Fruit fly (Drosophila melanogaster) whole organism, embryonic: ENCODE data around the gene CG3224.

Experiments used
- Ada2b ChIP-seq: fragments of 200-800 bp; sonication (Bioruptor generic); IDR thresholded peaks from 2 replicates; pipeline ENCODE4 v1.3.6; 2022; ENCODE audit warnings: missing biosample characterization, missing genetic modification characterization
- Antp ChIP-seq: fragments of 200-800 bp; sonication (Bioruptor generic); optimal IDR thresholded peaks from 3 replicates; lab custom pipeline; 2016; ENCODE audit warnings: missing biosample characterization, missing genetic modification characterization
- CG10431 ChIP-seq: fragments of 200-800 bp; sonication (Bioruptor generic); optimal IDR thresholded peaks from 3 replicates; lab custom pipeline; 2018; ENCODE audit warnings: missing biosample characterization, mild to moderate bottlenecking, missing genetic modification characterization
- CG10543 ChIP-seq: fragments of 200-800 bp; sonication (Bioruptor generic); optimal IDR thresholded peaks from 3 replicates; lab custom pipeline; 2017; ENCODE audit warnings: missing biosample characterization, mild to moderate bottlenecking, missing genetic modification characterization, moderate library complexity
- CG11695 ChIP-seq: fragments of 200-800 bp; sonication (Bioruptor generic); IDR thresholded peaks from 3 replicates; pipeline ENCODE4 v1.3.6; 2022; ENCODE audit warnings: missing biosample characterization, missing genetic modification characterization
- CG12659 ChIP-seq: fragments of 200-800 bp; sonication (Bioruptor generic); optimal IDR thresholded peaks from 3 replicates; lab custom pipeline; 2017; ENCODE audit warnings: mild to moderate bottlenecking, missing biosample characterization, missing genetic modification reagents, missing genetic modification characterization
- CG13624 ChIP-seq: fragments of 200-800 bp; sonication (Bioruptor generic); optimal IDR thresholded peaks from 2 replicates; lab custom pipeline; 2016; ENCODE audit warnings: missing biosample characterization, missing genetic modification characterization
- CG13775 ChIP-seq: fragments of 200-800 bp; sonication (Bioruptor generic); optimal IDR thresholded peaks from 3 replicates; lab custom pipeline; 2017; ENCODE audit warnings: missing biosample characterization, mild to moderate bottlenecking, missing genetic modification characterization
- CG14860 ChIP-seq: fragments of 200-800 bp; sonication (Bioruptor generic); IDR thresholded peaks from 3 replicates; pipeline ENCODE4 v1.3.6; 2022; ENCODE audit warnings: missing biosample characterization, missing genetic modification characterization; ENCODE audit not compliant: partially characterized antibody
- CG15011 ChIP-seq: fragments of 200-800 bp; sonication (Bioruptor generic); optimal IDR thresholded peaks from 3 replicates; lab custom pipeline; 2018; ENCODE audit warnings: missing biosample characterization, mild to moderate bottlenecking, missing genetic modification characterization
- CG15073 ChIP-seq: fragments of 200-800 bp; sonication (Bioruptor generic); optimal IDR thresholded peaks from 2 replicates; lab custom pipeline; 2016; ENCODE audit warnings: missing biosample characterization, missing genetic modification characterization
- CG15514 ChIP-seq: fragments of 200-800 bp; sonication (Bioruptor generic); optimal IDR thresholded peaks from 3 replicates; lab custom pipeline; 2017; ENCODE audit warnings: missing biosample characterization, missing genetic modification characterization, mild to moderate bottlenecking, moderate library complexity, missing genetic modification reagents
- CG17385 ChIP-seq: fragments of 200-800 bp; sonication (Bioruptor generic); optimal IDR thresholded peaks from 3 replicates; lab custom pipeline; 2018; ENCODE audit warnings: missing biosample characterization, mild to moderate bottlenecking, missing genetic modification characterization
- CG17912 ChIP-seq: fragments of 200-800 bp; sonication (Bioruptor generic); optimal IDR thresholded peaks from 2 replicates; lab custom pipeline; 2018; ENCODE audit warnings: missing biosample characterization, mild to moderate bottlenecking, missing genetic modification characterization
- CG34224 ChIP-seq: fragments of 200-800 bp; sonication (Bioruptor generic); IDR thresholded peaks from 3 replicates; pipeline ENCODE4 v1.3.6; 2022; ENCODE audit warnings: missing biosample characterization, missing genetic modification characterization; ENCODE audit not compliant: partially characterized antibody
- CG34376 ChIP-seq: fragments of 200-800 bp; sonication (Bioruptor generic); optimal IDR thresholded peaks from 2 replicates; lab custom pipeline; 2018; ENCODE audit warnings: missing biosample characterization, mild to moderate bottlenecking, missing genetic modification characterization
- CG4617 ChIP-seq: fragments of 200-800 bp; sonication (Bioruptor generic); optimal IDR thresholded peaks from 3 replicates; lab custom pipeline; 2016; ENCODE audit warnings: missing biosample characterization, missing genetic modification characterization, borderline replicate concordance
- CG6272 ChIP-seq: fragments of 200-800 bp; sonication (Bioruptor generic); IDR thresholded peaks from 2 replicates; pipeline ENCODE4 v1.3.6; 2022; ENCODE audit warnings: missing biosample characterization, missing genetic modification characterization
- CG7963 ChIP-seq: fragments of 200-800 bp; sonication (Bioruptor generic); IDR thresholded peaks from 3 replicates; pipeline ENCODE4 v1.3.6; 2022; ENCODE audit warnings: missing biosample characterization, missing genetic modification characterization; ENCODE audit not compliant: partially characterized antibody
- CTCF ChIP-seq: fragments of 200-800 bp; sonication (Bioruptor generic); optimal IDR thresholded peaks from 2 replicates; lab custom pipeline; 2017; ENCODE audit warnings: missing biosample characterization, mild to moderate bottlenecking, missing genetic modification characterization, moderate library complexity
- CoRest ChIP-seq: fragments of 200-800 bp; sonication (Bioruptor generic); optimal IDR thresholded peaks from 3 replicates; lab custom pipeline; 2018; ENCODE audit warnings: missing biosample characterization, mild to moderate bottlenecking, missing genetic modification characterization, moderate library complexity
- D ChIP-seq, 2 experiments: fragments of 200-800 bp in 1 of 2; fragments of >200 bp in 1 of 2; sonication (Bioruptor generic) in 1 of 2; optimal IDR thresholded peaks; 2 replicates in 1 of 2; 3 replicates in 1 of 2; lab custom pipeline; 2017; ENCODE audit warnings: mild to moderate bottlenecking in 1 of 2, missing biosample characterization in 1 of 2, missing genetic modification characterization in 1 of 2, missing genetic modification reagents in 1 of 2
- Dbx ChIP-seq: fragments of 200-800 bp; sonication (Bioruptor generic); IDR thresholded peaks from 3 replicates; pipeline ENCODE4 v1.3.6; 2022; ENCODE audit warnings: missing biosample characterization, missing genetic modification characterization
- Dll ChIP-seq: fragments of 200-800 bp; sonication (Bioruptor generic); IDR thresholded peaks from 4 replicates; pipeline ENCODE4 v1.3.6; 2022; ENCODE audit warnings: missing biosample characterization, missing genetic modification characterization; ENCODE audit not compliant: partially characterized antibody
- Eip74EF ChIP-seq, 2 experiments: fragments of 200-800 bp in 1 of 2; fragments of >200 bp in 1 of 2; sonication (Bioruptor generic) in 1 of 2; optimal IDR thresholded peaks; 2 replicates each; lab custom pipeline; 2017 to 2019; ENCODE audit warnings: missing biosample characterization in 2 of 2, missing genetic modification characterization in 2 of 2, mild to moderate bottlenecking in 1 of 2, moderate library complexity in 1 of 2
- Ets97D ChIP-seq: fragments of 200-800 bp; sonication (Bioruptor generic); optimal IDR thresholded peaks from 3 replicates; lab custom pipeline; 2016; ENCODE audit warnings: missing biosample characterization, missing genetic modification characterization
- HmgD ChIP-seq: fragments of 200-800 bp; sonication (Bioruptor generic); optimal IDR thresholded peaks from 3 replicates; lab custom pipeline; 2016; ENCODE audit warnings: missing biosample characterization, missing genetic modification characterization
- MBD-R2 ChIP-seq: fragments of 200-800 bp; sonication (Bioruptor generic); IDR thresholded peaks from 2 replicates; pipeline ENCODE4 v1.3.6; 2022; ENCODE audit warnings: missing biosample characterization, missing genetic modification characterization
- NC2α ChIP-seq: fragments of 200-800 bp; sonication (Bioruptor generic); optimal IDR thresholded peaks from 2 replicates; lab custom pipeline; 2016; ENCODE audit warnings: missing biosample characterization, missing genetic modification characterization
- Pdp1 ChIP-seq, 2 experiments: fragments of 200-800 bp; sonication (Bioruptor generic); optimal IDR thresholded peaks; 3 replicates each; lab custom pipeline; 2016; ENCODE audit warnings: missing biosample characterization in 2 of 2, missing genetic modification characterization in 2 of 2, mild to moderate bottlenecking in 1 of 2, moderate library complexity in 1 of 2
- al ChIP-seq: fragments of 200-800 bp; sonication (Bioruptor generic); IDR thresholded peaks from 2 replicates; pipeline ENCODE4 v1.3.6; 2022; ENCODE audit warnings: missing biosample characterization, missing genetic modification characterization
- bbx ChIP-seq: fragments of 200-800 bp; sonication (Bioruptor generic); IDR thresholded peaks from 2 replicates; pipeline ENCODE4 v1.3.6; 2022; ENCODE audit warnings: missing biosample characterization, missing genetic modification characterization; ENCODE audit not compliant: partially characterized antibody
- cas ChIP-seq: fragments of 200-800 bp; sonication (Bioruptor generic); IDR thresholded peaks from 2 replicates; pipeline ENCODE4 v1.3.6; 2022; ENCODE audit warnings: missing biosample characterization, missing genetic modification characterization
- cg ChIP-seq: fragments of 200-800 bp; sonication (Bioruptor generic); optimal IDR thresholded peaks from 3 replicates; lab custom pipeline; 2019; ENCODE audit warnings: missing biosample characterization, mild to moderate bottlenecking, missing genetic modification characterization, moderate library complexity
- crp ChIP-seq, 2 experiments: fragments of 200-800 bp; sonication (Bioruptor generic); optimal IDR thresholded peaks; 2 replicates in 1 of 2; 3 replicates in 1 of 2; lab custom pipeline; 2017; ENCODE audit warnings: missing biosample characterization in 2 of 2, missing genetic modification characterization in 2 of 2, mild to moderate bottlenecking in 1 of 2, moderate library complexity in 1 of 2
- hkb ChIP-seq, 2 experiments: fragments of 200-800 bp in 1 of 2; fragments of >200 bp in 1 of 2; sonication (Bioruptor generic) in 1 of 2; IDR thresholded peaks in 1 of 2; optimal IDR thresholded peaks in 1 of 2; 2 replicates each; pipeline versions ENCODE4 v1.3.6 to Lab custom; 2017 to 2022; ENCODE audit warnings: missing biosample characterization in 1 of 2, missing genetic modification characterization in 1 of 2
- insv ChIP-seq, 2 experiments: fragments of 200-800 bp; sonication (Bioruptor generic); optimal IDR thresholded peaks; 3 replicates each; lab custom pipeline; 2016 to 2018; ENCODE audit warnings: missing biosample characterization in 2 of 2, missing genetic modification characterization in 2 of 2
- lov ChIP-seq, 2 experiments: fragments of 200-800 bp in 1 of 2; fragments of >200 bp in 1 of 2; sonication (Bioruptor generic) in 1 of 2; IDR thresholded peaks in 1 of 2; optimal IDR thresholded peaks in 1 of 2; 2 replicates in 1 of 2; 3 replicates in 1 of 2; pipeline versions ENCODE4 v1.3.6 to Lab custom; 2017 to 2022; ENCODE audit warnings: missing biosample characterization in 1 of 2, missing genetic modification characterization in 1 of 2
- nau ChIP-seq: fragments of 200-800 bp; sonication (Bioruptor generic); optimal IDR thresholded peaks from 3 replicates; lab custom pipeline; 2017; ENCODE audit warnings: missing biosample characterization, mild to moderate bottlenecking, missing genetic modification characterization, missing genetic modification reagents
- phol ChIP-seq: fragments of 200-800 bp; sonication (Bioruptor generic); optimal IDR thresholded peaks from 3 replicates; lab custom pipeline; 2018; ENCODE audit warnings: missing biosample characterization, mild to moderate bottlenecking, missing genetic modification characterization, moderate library complexity
- sens ChIP-seq: fragments of 200-800 bp; sonication (Bioruptor generic); peaks from one replicate; lab custom pipeline; 2016; ENCODE audit warnings: missing biosample characterization, missing genetic modification characterization
- stc ChIP-seq: fragments of 200-800 bp; sonication (Bioruptor generic); IDR thresholded peaks from 2 replicates; pipeline ENCODE4 v1.3.6; 2022; ENCODE audit warnings: missing biosample characterization, missing genetic modification characterization
- tap ChIP-seq: fragments of 200-800 bp; optimal IDR thresholded peaks from 3 replicates; lab custom pipeline; 2019; ENCODE audit warnings: missing biosample characterization, mild to moderate bottlenecking, missing genetic modification characterization, moderate library complexity
- tna ChIP-seq: fragments of 200-800 bp; sonication (Bioruptor generic); IDR thresholded peaks from 2 replicates; pipeline ENCODE4 v1.3.6; 2022; ENCODE audit warnings: missing biosample characterization, missing genetic modification characterization; ENCODE audit not compliant: partially characterized antibody
- wor ChIP-seq: fragments of 200-800 bp; sonication (Bioruptor generic); IDR thresholded peaks from 2 replicates; pipeline ENCODE4 v1.3.6; 2022; ENCODE audit warnings: missing biosample characterization, missing genetic modification characterization
- zf30C ChIP-seq: fragments of 200-800 bp; sonication (Bioruptor generic); optimal IDR thresholded peaks from 3 replicates; lab custom pipeline; 2018; ENCODE audit warnings: missing biosample characterization, mild to moderate bottlenecking, missing genetic modification characterization

CG3224 gene

DNA sequence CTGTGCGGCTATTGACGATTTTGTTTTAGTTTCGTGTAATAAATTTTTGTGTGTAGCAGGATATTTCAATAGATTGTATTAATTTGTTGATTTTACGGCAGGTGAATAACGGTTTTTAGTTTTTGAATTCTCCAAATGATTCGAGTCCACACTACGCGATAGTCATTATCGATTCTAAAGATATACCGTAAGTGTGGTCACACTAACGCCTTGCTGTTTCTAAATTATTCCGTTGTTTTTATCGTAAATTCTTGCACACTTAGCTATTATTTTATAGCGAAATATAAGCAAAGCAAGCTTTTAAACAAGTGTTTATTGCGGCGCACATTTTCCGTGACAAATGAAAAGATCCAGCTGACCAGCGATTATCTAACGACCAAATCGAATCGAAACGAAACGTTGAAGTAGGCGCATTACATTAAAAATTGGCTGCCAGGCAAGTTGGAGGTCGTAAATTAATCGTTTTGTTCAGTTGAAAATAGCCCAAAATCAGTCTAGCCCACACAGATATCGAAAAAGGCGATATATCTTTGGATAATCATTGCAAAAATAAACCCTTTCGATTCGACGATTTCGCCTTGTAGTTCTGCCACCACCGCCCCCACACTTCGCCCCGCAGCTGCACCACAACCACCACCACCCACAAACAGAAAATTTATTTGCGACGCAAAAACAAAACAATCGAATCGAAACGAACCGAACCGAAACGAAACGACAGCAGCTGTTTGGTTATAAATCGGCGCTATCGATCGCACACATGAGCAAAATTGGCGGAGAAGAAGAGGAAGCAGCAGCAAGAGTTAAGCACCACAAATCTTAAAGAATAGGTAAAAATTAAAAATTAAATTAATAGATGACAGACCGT, 22.6 kb upstream of the CG3224 start, which contains the start of gene Pink1 (continued):
- TF ChIP-seq CG34376 (GFP tag; lab: Kevin White, UChicago), result peak; percentile 30
- no peak for TF ChIP-seq phol (tag; lab: Kevin White, UChicago)
- peak; percentile 1 for TF ChIP-seq Ets97D
- peak; percentile 11 for TF ChIP-seq CoRest
- TF ChIP-seq insv (GFP tag; optimal IDR thresholded peaks at IDR 0.05; lab: Kevin White, UChicago), result peak in 1 of 2 experiments; percentile 13
- TF ChIP-seq crp (GFP tag; optimal IDR thresholded peaks at IDR 0.05; lab: Kevin White, UChicago), result peak in 1 of 2 experiments; percentile 67
- TF ChIP-seq CG15011 (GFP tag; lab: Kevin White, UChicago), result no peak
- peak; percentile 24; the same call in 1 of the 2 replicates for TF ChIP-seq tna (GFP tag; lab: Robert Waterston, UW)
- TF ChIP-seq CG7963 (GFP tag; lab: Robert Waterston, UW), result 0 out of 3 replicates have a peak, but pooled peaks have one; percentile 6
- TF ChIP-seq hkb (optimal IDR thresholded peaks at IDR 0.05; lab: Kevin White, UChicago), result no peak
- no peak for TF ChIP-seq hkb (GFP tag; IDR thresholded peaks at IDR 0.05; lab: Robert Waterston, UW)
- no peak for TF ChIP-seq CG14860 (GFP tag; lab: Robert Waterston, UW)
- no peak for TF ChIP-seq D (optimal IDR thresholded peaks at IDR 0.05; lab: Kevin White, UChicago)
- TF ChIP-seq D (GFP tag; optimal IDR thresholded peaks at IDR 0.05; lab: Kevin White, UChicago), result no peak
- peak; percentile 35; the same call in 1 of the 2 replicates for TF ChIP-seq MBD-R2 (GFP tag; lab: Robert Waterston, UW)
- peak; percentile 34 for TF ChIP-seq CG10543 (GFP tag; lab: Kevin White, UChicago)
- no peak for TF ChIP-seq NC2α (GFP tag; lab: Kevin White, UChicago)
- TF ChIP-seq Dll (GFP tag; lab: Robert Waterston, UW), result 0 out of 4 replicates have a peak, but pooled peaks have one; percentile 50
- no peak for TF ChIP-seq al (GFP tag; lab: Robert Waterston, UW)
- TF ChIP-seq Antp, result no peak
- no peak for TF ChIP-seq CG13775 (GFP tag; lab: Kevin White, UChicago)
- TF ChIP-seq CG10431 (GFP tag; lab: Kevin White, UChicago), result no peak
- peak; percentile 45 for TF ChIP-seq CG12659 (GFP tag; lab: Kevin White, UChicago)
- no peak for TF ChIP-seq CG6272 (GFP tag; lab: Robert Waterston, UW)
- no peak for TF ChIP-seq nau (GFP tag; lab: Kevin White, UChicago)
- peak; percentile 47; the same call in 1 of the 2 replicates for TF ChIP-seq bbx
- peak; percentile 54 for TF ChIP-seq sens
- TF ChIP-seq CG17912 (GFP tag; lab: Kevin White, UChicago), result no peak
- no peak for TF ChIP-seq lov (optimal IDR thresholded peaks at IDR 0.05; lab: Kevin White, UChicago)
- no peak for TF ChIP-seq lov (GFP tag; IDR thresholded peaks at IDR 0.05; lab: Robert Waterston, UW)
- TF ChIP-seq Eip74EF (GFP tag; optimal IDR thresholded peaks at IDR 0.05; lab: Kevin White, UChicago), result no peak
- TF ChIP-seq Ada2b (GFP tag; lab: Robert Waterston, UW), result no peak
- peak in 1 of 2 experiments; percentile 40 for TF ChIP-seq Pdp1 (GFP tag; optimal IDR thresholded peaks at IDR 0.05; lab: Kevin White, UChicago)
- TF ChIP-seq tap, result no peak
- TF ChIP-seq cg (GFP tag; lab: Kevin White, UChicago), result peak; percentile 41
- no peak for TF ChIP-seq Dbx (GFP tag; lab: Robert Waterston, UW)
- TF ChIP-seq CG13624 (GFP tag; lab: Kevin White, UChicago), result peak; percentile 91
- TF ChIP-seq stc (GFP tag; lab: Robert Waterston, UW), result no peak
- peak; percentile 75 for TF ChIP-seq CG4617 (GFP tag; lab: Kevin White, UChicago)
- peak; percentile 15; the same call in 2 of the 3 replicates for TF ChIP-seq CG34224
- no peak for TF ChIP-seq CG11695 (GFP tag; lab: Robert Waterston, UW)
- peak; percentile 36 for TF ChIP-seq CG15514 (GFP tag; lab: Kevin White, UChicago)
- TF ChIP-seq CG15073 (GFP tag; lab: Kevin White, UChicago), result no peak
- no peak for TF ChIP-seq zf30C (GFP tag; lab: Kevin White, UChicago)
- TF ChIP-seq CTCF (GFP tag; lab: Kevin White, UChicago), result peak; percentile 57
- TF ChIP-seq cas (GFP tag; lab: Robert Waterston, UW), result no peak
- TF ChIP-seq CG17385, result peak; percentile 89
- no peak for TF ChIP-seq wor (GFP tag; lab: Robert Waterston, UW)
- TF ChIP-seq HmgD (GFP tag; lab: Kevin White, UChicago), result no peak
